Worm (Caenorhabditis elegans) whole organism, mixed stage, embryonic: ENCODE data around the gene Y37H2A.7.

Source experiments
- blmp-1 ChIP-seq: fragments of 150-350 bp; optimal IDR thresholded peaks from 2 replicates; lab custom pipeline; 2014; ENCODE audit warnings: missing biosample characterization, missing genetic modification characterization
- elt-1 ChIP-seq: sonication (generic microtip); optimal IDR thresholded peaks from 2 replicates; lab custom pipeline; 2017; ENCODE audit warnings: missing genetic modification characterization, mild to moderate bottlenecking, missing compliant biosample characterization, antibody characterized with exemption, moderate library complexity, borderline replicate concordance; ENCODE audit not compliant: insufficient read depth
- ham-2 ChIP-seq: fragments of 200-800 bp; sonication (Bioruptor generic); optimal IDR thresholded peaks from 2 replicates; lab custom pipeline; 2018; ENCODE audit warnings: mild to moderate bottlenecking, missing genetic modification characterization, missing compliant biosample characterization
- lin-13 ChIP-seq: fragments of 150-350 bp; optimal IDR thresholded peaks from 2 replicates; lab custom pipeline; 2014; ENCODE audit warnings: missing biosample characterization, missing genetic modification characterization
- nhr-28 ChIP-seq: fragments of 150-350 bp; optimal IDR thresholded peaks from 2 replicates; lab custom pipeline; 2014; ENCODE audit warnings: missing biosample characterization, missing genetic modification characterization
- sptf-1 ChIP-seq: sonication (generic microtip); optimal IDR thresholded peaks from 2 replicates; lab custom pipeline; 2017; ENCODE audit warnings: mild to moderate bottlenecking, missing genetic modification characterization, moderate library complexity, missing compliant biosample characterization
- unc-39 ChIP-seq: fragments of 150-350 bp; optimal IDR thresholded peaks from 2 replicates; lab custom pipeline; 2014; ENCODE audit warnings: missing biosample characterization, missing genetic modification characterization
- unc-62 ChIP-seq: fragments of 150-350 bp; optimal IDR thresholded peaks from 2 replicates; lab custom pipeline; 2014; ENCODE audit warnings: missing biosample characterization, missing genetic modification reagents, missing genetic modification characterization
- ztf-11 ChIP-seq: fragments of 150-350 bp; optimal IDR thresholded peaks from 2 replicates; lab custom pipeline; 2014; ENCODE audit warnings: missing biosample characterization, missing genetic modification characterization

DNA sequence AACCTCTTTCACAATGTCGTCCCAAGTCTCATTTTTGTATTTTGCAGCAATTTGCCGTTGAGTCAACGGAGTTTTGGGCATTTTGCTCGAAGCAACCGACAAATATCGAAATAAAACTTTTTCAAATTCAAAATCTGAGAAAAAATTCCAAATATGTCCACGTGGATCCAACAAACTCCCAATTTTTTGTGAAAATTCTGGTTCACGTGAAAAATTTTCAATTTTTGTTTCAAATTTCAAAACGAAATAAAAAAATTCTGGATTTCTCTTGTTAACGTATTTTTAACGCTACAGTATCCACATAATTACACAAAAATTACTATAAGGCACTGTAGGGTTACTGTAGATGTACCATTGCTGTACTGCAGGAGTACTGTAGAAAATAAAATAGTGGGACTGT is 26.9 kb upstream of the Y37H2A.7 start, which contains the start of gene C14A6.13:
- TF ChIP-seq lin-13 (tag; lab: Kevin White, UChicago): no peak
- TF ChIP-seq elt-1 (tag; lab: Kevin White, UChicago): no peak
- no peak for TF ChIP-seq ham-2
- no peak for TF ChIP-seq unc-39 (tag; lab: Kevin White, UChicago)
- TF ChIP-seq ztf-11 (tag; lab: Kevin White, UChicago): no peak
- no peak for TF ChIP-seq unc-62 (GFP tag; lab: Kevin White, UChicago)
- TF ChIP-seq nhr-28: no peak
- TF ChIP-seq blmp-1 (tag; lab: Kevin White, UChicago): no peak
- TF ChIP-seq sptf-1 (tag; lab: Kevin White, UChicago): no peak
